Fruit fly (Drosophila melanogaster) whole organism, pupa: ENCODE measurements around the gene nero.
A peak's percentile ranks its signal among the peaks of the same experiment; 100 is the strongest.

Experiments
- CG10348 ChIP-seq: fragments of 200-800 bp; sonication (Bioruptor generic); IDR thresholded peaks from 2 replicates; pipeline ENCODE4 v1.3.6; 2022; ENCODE audit warnings: missing biosample characterization, missing genetic modification characterization
- CG12605 ChIP-seq: fragments of 200-800 bp; sonication (Bioruptor generic); IDR thresholded peaks from 2 replicates; pipeline ENCODE4 v1.3.6; 2022; ENCODE audit warnings: missing biosample characterization, missing genetic modification characterization
- CG13204 ChIP-seq: fragments of 200-800 bp; sonication (Bioruptor generic); optimal IDR thresholded peaks from 2 replicates; lab custom pipeline; 2018; ENCODE audit warnings: missing biosample characterization, mild to moderate bottlenecking, missing genetic modification characterization, moderate library complexity
- CG14655 ChIP-seq: fragments of 200-800 bp; sonication (Bioruptor generic); optimal IDR thresholded peaks from 3 replicates; lab custom pipeline; 2017; ENCODE audit warnings: mild to moderate bottlenecking, missing biosample characterization, missing genetic modification reagents, missing genetic modification characterization
- CG15710 ChIP-seq: fragments of 200-800 bp; sonication (Bioruptor generic); optimal IDR thresholded peaks from 2 replicates; lab custom pipeline; 2018; ENCODE audit warnings: missing biosample characterization, mild to moderate bottlenecking, missing genetic modification characterization, moderate library complexity
- CG17806 ChIP-seq: fragments of 200-800 bp; sonication (Bioruptor generic); optimal IDR thresholded peaks from 2 replicates; lab custom pipeline; 2018; ENCODE audit warnings: missing biosample characterization, mild to moderate bottlenecking, missing genetic modification characterization, moderate library complexity
- CG32121 ChIP-seq: fragments of 200-800 bp; sonication (Bioruptor generic); IDR thresholded peaks from 2 replicates; pipeline ENCODE4 v1.3.6; 2022; ENCODE audit warnings: missing biosample characterization, missing genetic modification characterization
- CG34367 ChIP-seq: fragments of 200-800 bp; sonication (Bioruptor generic); optimal IDR thresholded peaks from 2 replicates; lab custom pipeline; 2018; ENCODE audit warnings: missing biosample characterization, mild to moderate bottlenecking, missing genetic modification characterization
- CG4496 ChIP-seq: fragments of 200-800 bp; sonication (Bioruptor generic); IDR thresholded peaks from 3 replicates; pipeline ENCODE4 v1.3.6; 2022; ENCODE audit warnings: missing biosample characterization, missing genetic modification characterization
- CG8159 ChIP-seq: fragments of 200-800 bp; sonication (Bioruptor generic); optimal IDR thresholded peaks from 3 replicates; lab custom pipeline; 2018; ENCODE audit warnings: missing biosample characterization, mild to moderate bottlenecking, missing genetic modification characterization, moderate library complexity
- CG8301 ChIP-seq: fragments of 200-800 bp; sonication (Bioruptor generic); optimal IDR thresholded peaks from 2 replicates; lab custom pipeline; 2018; ENCODE audit warnings: missing biosample characterization, mild to moderate bottlenecking, missing genetic modification characterization
- CG9948 ChIP-seq: fragments of 200-800 bp; sonication (Bioruptor generic); optimal IDR thresholded peaks from 2 replicates; lab custom pipeline; 2018; ENCODE audit warnings: missing biosample characterization, mild to moderate bottlenecking, missing genetic modification characterization, moderate library complexity
- D1 ChIP-seq: fragments of 200-800 bp; sonication (Bioruptor generic); optimal IDR thresholded peaks from 2 replicates; lab custom pipeline; 2018; ENCODE audit warnings: missing biosample characterization, mild to moderate bottlenecking, missing genetic modification characterization, moderate library complexity
- EcR ChIP-seq: fragments of 200-800 bp; sonication (Bioruptor generic); optimal IDR thresholded peaks from 3 replicates; lab custom pipeline; 2019; ENCODE audit warnings: missing biosample characterization, missing genetic modification characterization, mild to moderate bottlenecking, moderate library complexity, missing genetic modification reagents
- Ets98B ChIP-seq: fragments of 200-800 bp; sonication (Bioruptor generic); IDR thresholded peaks from 2 replicates; pipeline ENCODE4 v1.3.6; 2022; ENCODE audit warnings: missing biosample characterization, missing genetic modification characterization
- Pif1A ChIP-seq: fragments of 200-800 bp; sonication (Bioruptor generic); optimal IDR thresholded peaks from 3 replicates; lab custom pipeline; 2016; ENCODE audit warnings: missing biosample characterization, missing genetic modification characterization
- Pif1B ChIP-seq: fragments of 200-800 bp; sonication (Bioruptor generic); optimal IDR thresholded peaks from 3 replicates; lab custom pipeline; 2016; ENCODE audit warnings: missing biosample characterization, missing genetic modification characterization
- Snoo ChIP-seq: fragments of 200-800 bp; sonication (Bioruptor generic); optimal IDR thresholded peaks from 3 replicates; lab custom pipeline; 2017; ENCODE audit warnings: missing biosample characterization, mild to moderate bottlenecking, missing genetic modification characterization, inconsistent platforms
- fd96Ca ChIP-seq: fragments of 200-800 bp; sonication (Bioruptor generic); IDR thresholded peaks from 3 replicates; pipeline ENCODE4 v1.3.6; 2022; ENCODE audit warnings: missing biosample characterization, missing genetic modification characterization
- gl ChIP-seq: fragments of 200-800 bp; sonication (Bioruptor generic); optimal IDR thresholded peaks from 2 replicates; lab custom pipeline; 2018; ENCODE audit warnings: missing biosample characterization, mild to moderate bottlenecking, missing genetic modification characterization
- rn ChIP-seq: fragments of 200-800 bp; sonication (Bioruptor generic); IDR thresholded peaks from 2 replicates; pipeline ENCODE4 v1.3.6; 2022; ENCODE audit warnings: missing biosample characterization, missing genetic modification characterization

The nero gene

DNA sequence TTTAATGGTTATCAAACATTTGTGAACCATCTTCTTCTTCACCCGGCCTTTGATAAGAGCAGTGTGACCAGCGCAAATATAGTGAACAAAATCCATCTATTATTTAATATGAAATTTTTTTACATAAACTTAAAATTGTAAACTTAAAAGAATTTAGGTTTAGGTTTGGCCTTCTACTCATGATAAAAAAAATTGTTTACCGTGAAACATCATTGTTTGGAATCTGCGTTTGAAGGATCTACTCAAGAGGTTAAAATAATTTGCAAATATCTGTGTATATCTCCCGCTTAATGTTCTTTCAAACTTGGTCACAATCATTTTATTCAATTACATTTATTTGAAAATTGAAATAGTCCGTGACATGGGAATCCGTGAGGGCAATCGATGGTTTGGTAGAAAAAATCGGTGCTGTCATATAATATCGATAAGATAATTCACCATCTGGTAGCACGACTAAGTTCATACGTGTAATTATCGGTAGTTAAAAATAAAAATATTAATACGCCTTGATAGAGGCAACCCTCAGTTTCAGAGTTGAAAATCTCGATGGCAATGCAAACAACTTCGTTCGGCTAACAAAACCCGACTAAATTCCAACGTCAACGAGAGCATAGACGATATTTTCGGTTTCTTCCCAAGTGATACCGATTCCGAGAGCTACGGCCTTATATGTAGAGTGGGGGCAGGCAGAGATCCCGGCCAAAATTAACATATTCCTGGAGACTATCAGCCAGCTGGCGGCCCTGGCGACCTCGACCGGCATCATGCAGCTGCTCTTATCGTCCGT is 24.6 kb upstream of the nero start, which contains the start of the genes betaGlu and sip3:
betaGlu (minus strand) TSS at position 59 of the 787 bp plus-strand sequence.
sip3 (plus strand) TSS at position 430 of the 787 bp plus-strand sequence.
- TF ChIP-seq Pif1B (GFP tag; lab: Kevin White, UChicago) (peak; percentile 5), CG10348 (GFP tag; lab: Robert Waterston, UW) (no peak)
- TF ChIP-seq, all 21 proteins: peak for 1

- peak; percentile 89 for TF ChIP-seq CG4496 (GFP tag; lab: Robert Waterston, UW)
- peak; percentile 92 for TF ChIP-seq CG8301 (tag; lab: Kevin White, UChicago)
- peak; percentile 45 for TF ChIP-seq CG8159
- peak; percentile 71 for TF ChIP-seq CG9948 (tag; lab: Kevin White, UChicago)
- peak; percentile 75 for TF ChIP-seq Pif1A (GFP tag; lab: Kevin White, UChicago)
- peak; percentile 91 for TF ChIP-seq CG14655 (GFP tag; lab: Kevin White, UChicago)
- TF ChIP-seq rn (GFP tag; lab: Robert Waterston, UW), result peak; percentile 63
- peak; percentile 61 for TF ChIP-seq CG17806 (tag; lab: Kevin White, UChicago)
- no peak for TF ChIP-seq Snoo
- TF ChIP-seq CG32121 (GFP tag; lab: Robert Waterston, UW), result peak; percentile 85
- no peak for TF ChIP-seq CG10348 (GFP tag; lab: Robert Waterston, UW)
- no peak for TF ChIP-seq gl (tag; lab: Kevin White, UChicago)
- no peak for TF ChIP-seq D1 (tag; lab: Kevin White, UChicago)
- TF ChIP-seq CG15710 (tag; lab: Kevin White, UChicago), result no peak
- TF ChIP-seq Ets98B (GFP tag; lab: Robert Waterston, UW), result peak; percentile 89
- TF ChIP-seq CG34367, result no peak
- TF ChIP-seq EcR (GFP tag; lab: Kevin White, UChicago), result no peak
- peak; percentile 93 for TF ChIP-seq fd96Ca (GFP tag; lab: Robert Waterston, UW)
- TF ChIP-seq CG12605 (GFP tag; lab: Robert Waterston, UW), result peak; percentile 68
- TF ChIP-seq CG13204 (GFP tag; lab: Kevin White, UChicago), result no peak
- TF ChIP-seq Pif1B (GFP tag; lab: Kevin White, UChicago), result peak; percentile 53
Measured at dm6 chr3R:31768198-31768597, 20.8 kb upstream of the nero start.

DNA sequence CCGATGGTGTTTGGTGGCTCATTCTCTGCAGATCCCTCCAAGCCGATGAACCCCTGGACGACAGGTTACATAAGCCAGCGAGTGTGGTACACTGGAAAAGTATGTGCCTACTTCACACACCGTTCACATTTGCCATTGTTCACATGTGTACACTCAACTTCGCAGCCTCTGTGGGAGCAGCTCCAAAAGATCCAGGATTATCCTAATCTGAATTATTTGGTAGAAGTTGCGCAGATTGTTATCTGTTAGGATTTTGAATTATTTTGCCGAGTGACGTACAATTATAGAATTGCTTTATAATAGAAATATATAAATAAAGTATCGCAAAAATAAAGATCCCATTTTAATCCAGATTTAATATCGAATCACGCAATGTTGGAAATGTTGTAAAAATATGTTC is 20.2 kb upstream of the nero start:
- TF ChIP-seq Pif1A (GFP tag; lab: Kevin White, UChicago), result peak; percentile 56
- peak; percentile 84 for TF ChIP-seq CG14655 (GFP tag; lab: Kevin White, UChicago)
- TF ChIP-seq Pif1B (GFP tag; lab: Kevin White, UChicago), result peak; percentile 47
- TF ChIP-seq CG34367, result peak; percentile 14
- no peak for TF ChIP-seq CG10348 (GFP tag; lab: Robert Waterston, UW)
- peak; percentile 54 for TF ChIP-seq CG8159
- TF ChIP-seq CG17806 (tag; lab: Kevin White, UChicago), result peak; percentile 32
- no peak for TF ChIP-seq Ets98B (GFP tag; lab: Robert Waterston, UW)
- TF ChIP-seq CG12605 (GFP tag; lab: Robert Waterston, UW), result no peak
- TF ChIP-seq EcR (GFP tag; lab: Kevin White, UChicago), result no peak
- TF ChIP-seq rn (GFP tag; lab: Robert Waterston, UW), result no peak
- 0 out of 3 replicates have a peak, but pooled peaks have one; percentile 25 for TF ChIP-seq fd96Ca (GFP tag; lab: Robert Waterston, UW)
- no peak for TF ChIP-seq CG32121 (GFP tag; lab: Robert Waterston, UW)
- TF ChIP-seq CG13204 (GFP tag; lab: Kevin White, UChicago), result no peak
- TF ChIP-seq CG8301 (tag; lab: Kevin White, UChicago), result peak; percentile 71
- TF ChIP-seq CG9948 (tag; lab: Kevin White, UChicago), result peak; percentile 47

dm6 chr3R:31765145-31765544 is 17.8 kb upstream of the nero start:
- TF ChIP-seq fd96Ca (GFP tag; lab: Robert Waterston, UW), result no peak
- TF ChIP-seq gl (tag; lab: Kevin White, UChicago), result no peak
- TF ChIP-seq rn (GFP tag; lab: Robert Waterston, UW), result no peak
- TF ChIP-seq CG14655 (GFP tag; lab: Kevin White, UChicago), result no peak
- no peak for TF ChIP-seq CG34367
- TF ChIP-seq CG4496 (GFP tag; lab: Robert Waterston, UW), result no peak
- TF ChIP-seq CG8159, result no peak
- no peak for TF ChIP-seq CG10348 (GFP tag; lab: Robert Waterston, UW)
- TF ChIP-seq CG13204 (GFP tag; lab: Kevin White, UChicago), result no peak
- TF ChIP-seq CG17806 (tag; lab: Kevin White, UChicago), result no peak
- TF ChIP-seq Snoo, result no peak
- TF ChIP-seq CG8301 (tag; lab: Kevin White, UChicago), result no peak
- no peak for TF ChIP-seq EcR (GFP tag; lab: Kevin White, UChicago)

DNA sequence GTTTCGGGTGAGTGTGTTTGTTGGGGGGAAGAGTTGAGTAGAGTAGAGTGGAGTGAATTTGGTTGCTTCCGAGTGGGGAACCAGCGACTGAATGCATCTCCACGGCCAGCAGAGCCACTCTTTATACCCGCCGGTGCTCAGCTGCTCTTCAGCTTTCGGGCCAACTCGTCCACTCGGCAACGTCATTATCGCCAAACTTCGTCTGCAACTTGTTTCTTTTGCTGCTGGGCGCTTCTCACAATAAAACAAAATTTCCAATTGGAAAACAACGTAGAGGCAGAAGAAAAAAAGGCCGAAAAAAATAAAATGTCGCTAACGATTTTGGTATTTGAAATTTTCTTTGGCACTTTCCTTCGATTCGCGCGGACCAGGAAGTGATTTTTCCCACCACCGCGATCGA is 17.3 kb upstream of the nero start, which contains the start of gene CG2150:
CG2150 (minus strand) TSS at position 101 of the 400 bp plus-strand sequence.
- TF ChIP-seq CG4496 (GFP tag; lab: Robert Waterston, UW), result peak; percentile 16; the same call in 1 of the 3 replicates
- TF ChIP-seq CG9948 (tag; lab: Kevin White, UChicago), result no peak
- TF ChIP-seq fd96Ca (GFP tag; lab: Robert Waterston, UW), result no peak
- peak; percentile 24; the same call in 1 of the 2 replicates for TF ChIP-seq Ets98B (GFP tag; lab: Robert Waterston, UW)
